Worm (Caenorhabditis elegans) whole organism, young adult: ENCODE results near the gene hum-8.

Source experiments
- B0035.1 ChIP-seq: sonication (generic microtip); optimal IDR thresholded peaks from 2 replicates; lab custom pipeline; 2016; ENCODE audit warnings: missing genetic modification characterization, mild to moderate bottlenecking, missing compliant biosample characterization, missing genotype, missing genetic modification reagents
- B0261.1 ChIP-seq: sonication (generic microtip); optimal IDR thresholded peaks from 2 replicates; lab custom pipeline; 2016; ENCODE audit warnings: mild to moderate bottlenecking, missing genetic modification characterization, moderate library complexity, missing compliant biosample characterization
- B0336.3 ChIP-seq: fragments of 200-800 bp; sonication (Bioruptor generic); IDR thresholded peaks from 2 replicates; pipeline ENCODE4 v1.3.6; 2022; ENCODE audit warnings: missing genetic modification characterization, missing compliant biosample characterization
- C06A6.2 ChIP-seq: fragments of 200-800 bp; sonication (Bioruptor generic); conservative IDR thresholded peaks from 2 replicates; pipeline ENCODE4 v1.3.6; 2022; ENCODE audit warnings: missing genetic modification characterization, missing compliant biosample characterization
- F37B4.10 ChIP-seq: fragments of 200-800 bp; sonication (Bioruptor generic); IDR thresholded peaks from 2 replicates; pipeline ENCODE4 v1.3.6; 2022; ENCODE audit warnings: missing genetic modification characterization, missing compliant biosample characterization
- F57A8.1 ChIP-seq: fragments of 200-800 bp; sonication (Bioruptor generic); optimal IDR thresholded peaks from 2 replicates; lab custom pipeline; 2018; ENCODE audit warnings: mild to moderate bottlenecking, missing genetic modification characterization, moderate library complexity, missing compliant biosample characterization
- Y53F4B.3 ChIP-seq: fragments of 200-800 bp; sonication (Bioruptor generic); IDR thresholded peaks from 2 replicates; pipeline ENCODE4 v1.3.6; 2022; ENCODE audit warnings: missing genetic modification reagents, missing genetic modification characterization, missing compliant biosample characterization
- athp-1 ChIP-seq: sonication (generic microtip); optimal IDR thresholded peaks from 2 replicates; lab custom pipeline; 2017; ENCODE audit warnings: mild to moderate bottlenecking, missing genetic modification characterization, missing compliant biosample characterization
- attf-3 ChIP-seq: fragments of 200-800 bp; sonication (Bioruptor generic); conservative IDR thresholded peaks from 2 replicates; pipeline ENCODE4 v1.3.6; 2022; ENCODE audit warnings: missing genetic modification reagents, missing genetic modification characterization, missing compliant biosample characterization
- ccch-3 ChIP-seq: fragments of 200-800 bp; sonication (Bioruptor generic); optimal IDR thresholded peaks from 2 replicates; lab custom pipeline; 2018; ENCODE audit warnings: mild to moderate bottlenecking, missing genetic modification characterization, missing compliant biosample characterization
- cebp-1 ChIP-seq, 2 experiments: fragments of 200-800 bp in 1 of 2; sonication (Bioruptor generic) in 1 of 2; sonication (generic microtip) in 1 of 2; IDR thresholded peaks in 1 of 2; optimal IDR thresholded peaks in 1 of 2; 2 replicates each; pipeline versions ENCODE4 v1.3.6 to Lab custom; 2017 to 2022; ENCODE audit warnings: missing compliant biosample characterization in 2 of 2, missing genetic modification characterization in 2 of 2, mild to moderate bottlenecking in 1 of 2, missing genetic modification reagents in 1 of 2, moderate library complexity in 1 of 2
- ceh-100 ChIP-seq: fragments of 200-800 bp; sonication (Bioruptor generic); IDR thresholded peaks from 2 replicates; pipeline ENCODE4 v1.3.6; 2022; ENCODE audit warnings: missing genetic modification reagents, missing genetic modification characterization, missing compliant biosample characterization
- dpff-1 ChIP-seq: sonication (generic microtip); optimal IDR thresholded peaks from 2 replicates; lab custom pipeline; 2017; ENCODE audit warnings: mild to moderate bottlenecking, missing genetic modification characterization, missing compliant biosample characterization
- dpl-1 ChIP-seq: fragments of 150-350 bp; optimal IDR thresholded peaks from 2 replicates; lab custom pipeline; 2014; ENCODE audit warnings: missing biosample characterization, missing genetic modification reagents, missing genetic modification characterization
- ekl-4 ChIP-seq: fragments of 200-800 bp; sonication (Bioruptor generic); IDR thresholded peaks from 2 replicates; pipeline ENCODE4 v1.3.6; 2022; ENCODE audit warnings: missing genetic modification reagents, missing genetic modification characterization, missing compliant biosample characterization
- him-1 ChIP-seq: sonication (generic microtip); optimal IDR thresholded peaks from 2 replicates; lab custom pipeline; 2016; ENCODE audit warnings: missing genotype, missing genetic modification reagents, missing genetic modification characterization, missing compliant biosample characterization
- hrde-1 ChIP-seq: sonication (generic microtip); optimal IDR thresholded peaks from 2 replicates; lab custom pipeline; 2016; ENCODE audit warnings: missing genetic modification characterization, mild to moderate bottlenecking, missing compliant biosample characterization, moderate library complexity, missing genotype, missing genetic modification reagents, borderline replicate concordance
- hsf-1 ChIP-seq: fragments of 200-800 bp; sonication (Bioruptor generic); IDR thresholded peaks from 2 replicates; pipeline ENCODE4 v1.3.6; 2022; ENCODE audit warnings: missing genetic modification reagents, missing genetic modification characterization, missing compliant biosample characterization
- lin-35 ChIP-seq, 3 experiments: fragments of 150-350 bp in 2 of 3; sonication (generic microtip) in 1 of 3; optimal IDR thresholded peaks; 2 replicates each; lab custom pipeline; 2014 to 2018; ENCODE audit warnings: missing biosample characterization in 3 of 3, missing genetic modification characterization in 3 of 3, missing genetic modification reagents in 3 of 3
- lin-54 ChIP-seq: fragments of 200-800 bp; sonication (Bioruptor generic); optimal IDR thresholded peaks from 2 replicates; lab custom pipeline; 2018; ENCODE audit warnings: mild to moderate bottlenecking, missing genetic modification characterization, missing compliant biosample characterization
- lsl-1 ChIP-seq: fragments of 200-800 bp; sonication (Bioruptor generic); optimal IDR thresholded peaks from 2 replicates; lab custom pipeline; 2018; ENCODE audit warnings: mild to moderate bottlenecking, missing genetic modification characterization, moderate library complexity, missing compliant biosample characterization
- lsy-27 ChIP-seq: sonication (generic microtip); optimal IDR thresholded peaks from 2 replicates; lab custom pipeline; 2017; ENCODE audit warnings: missing genetic modification characterization, mild to moderate bottlenecking, missing compliant biosample characterization, antibody characterized with exemption, missing genotype, borderline replicate concordance; ENCODE audit not compliant: insufficient read depth
- madf-3 ChIP-seq: fragments of 200-800 bp; sonication (Bioruptor generic); IDR thresholded peaks from 2 replicates; pipeline ENCODE4 v1.3.6; 2022; ENCODE audit warnings: missing genetic modification reagents, missing genetic modification characterization, missing compliant biosample characterization
- madf-6 ChIP-seq: fragments of 200-800 bp; sonication (Bioruptor generic); IDR thresholded peaks from 2 replicates; pipeline ENCODE4 v1.3.6; 2022; ENCODE audit warnings: missing genetic modification reagents, missing genetic modification characterization, missing compliant biosample characterization
- mcd-1 ChIP-seq: fragments of 200-800 bp; sonication (Bioruptor generic); IDR thresholded peaks from 2 replicates; pipeline ENCODE4 v1.3.6; 2022; ENCODE audit warnings: missing genetic modification reagents, missing genetic modification characterization, missing compliant biosample characterization
- mel-28 ChIP-seq: sonication (generic microtip); optimal IDR thresholded peaks from 2 replicates; lab custom pipeline; 2016; ENCODE audit warnings: borderline replicate concordance, mild to moderate bottlenecking, missing genetic modification characterization, missing compliant biosample characterization
- nfya-1 ChIP-seq: sonication (generic microtip); optimal IDR thresholded peaks from 2 replicates; lab custom pipeline; 2017; ENCODE audit warnings: antibody characterized with exemption, missing compliant biosample characterization, missing genetic modification characterization, borderline replicate concordance; ENCODE audit not compliant: insufficient read depth
- nfyb-1 ChIP-seq: fragments of 200-800 bp; sonication (Bioruptor generic); IDR thresholded peaks from 2 replicates; pipeline ENCODE4 v1.3.6; 2022; ENCODE audit warnings: missing genetic modification reagents, missing genetic modification characterization, missing compliant biosample characterization
- nhr-120 ChIP-seq: fragments of 200-800 bp; sonication (Bioruptor generic); IDR thresholded peaks from 2 replicates; pipeline ENCODE4 v1.3.6; 2022; ENCODE audit warnings: missing genetic modification characterization, missing compliant biosample characterization
- nhr-179 ChIP-seq: sonication (generic microtip); optimal IDR thresholded peaks from 2 replicates; lab custom pipeline; 2016; ENCODE audit warnings: mild to moderate bottlenecking, missing genetic modification characterization, missing compliant biosample characterization
- nhr-80 ChIP-seq: sonication (generic microtip); optimal IDR thresholded peaks from 2 replicates; lab custom pipeline; 2016; ENCODE audit warnings: missing genetic modification characterization, missing compliant biosample characterization
- repo-1 ChIP-seq: sonication (generic microtip); optimal IDR thresholded peaks from 2 replicates; lab custom pipeline; 2017; ENCODE audit warnings: mild to moderate bottlenecking, missing genetic modification characterization, missing compliant biosample characterization
- snpc-1.1 ChIP-seq: sonication (generic microtip); optimal IDR thresholded peaks from 2 replicates; lab custom pipeline; 2017; ENCODE audit warnings: missing genetic modification characterization, mild to moderate bottlenecking, missing compliant biosample characterization, antibody characterized with exemption, moderate library complexity, missing genotype, missing genetic modification reagents; ENCODE audit not compliant: insufficient read depth
- snpc-1.3 ChIP-seq: sonication (generic microtip); optimal IDR thresholded peaks from 2 replicates; lab custom pipeline; 2017; ENCODE audit warnings: missing genetic modification characterization, mild to moderate bottlenecking, missing compliant biosample characterization, antibody characterized with exemption, moderate library complexity, missing genotype, missing genetic modification reagents; ENCODE audit not compliant: insufficient read depth
- snpc-3.4 ChIP-seq: sonication (generic microtip); optimal IDR thresholded peaks from 2 replicates; lab custom pipeline; 2017; ENCODE audit warnings: missing genetic modification characterization, mild to moderate bottlenecking, missing compliant biosample characterization, antibody characterized with exemption, moderate library complexity, missing genotype, missing genetic modification reagents
- snpc-4 ChIP-seq, 5 experiments: fragments of 150-350 bp in 1 of 5; sonication (generic microtip) in 4 of 5; optimal IDR thresholded peaks; 2 replicates each; lab custom pipeline; 2014 to 2018; ENCODE audit warnings: missing genetic modification characterization in 5 of 5, missing biosample characterization in 3 of 5, antibody characterized with exemption in 2 of 5, mild to moderate bottlenecking in 2 of 5, missing compliant biosample characterization in 2 of 5, missing genotype in 2 of 5, moderate library complexity in 2 of 5, missing genetic modification reagents in 1 of 5
- somi-1 ChIP-seq: fragments of 200-800 bp; sonication (Bioruptor generic); optimal IDR thresholded peaks from 2 replicates; lab custom pipeline; 2018; ENCODE audit warnings: mild to moderate bottlenecking, missing genetic modification characterization, missing compliant biosample characterization
- tbx-9 ChIP-seq: sonication (generic microtip); optimal IDR thresholded peaks from 2 replicates; lab custom pipeline; 2016; ENCODE audit warnings: borderline replicate concordance, missing genetic modification characterization, inconsistent platforms, missing compliant biosample characterization
- unc-130 ChIP-seq: sonication (generic microtip); optimal IDR thresholded peaks from 2 replicates; lab custom pipeline; 2016; ENCODE audit warnings: missing genetic modification reagents, missing genetic modification characterization, missing compliant biosample characterization

The hum-8 gene

ce11 chrIV:396373-396772 lies 44.0 kb downstream of the hum-8 start, which contains the start of gene rrp-8:
rrp-8 (plus strand) TSS chrIV:396545.
- no peak for TF ChIP-seq lsl-1 (GFP tag; lab: Kevin White, UChicago)
- TF ChIP-seq ekl-4, result peak; percentile 61; the same call in 1 of the 2 replicates
- peak; percentile 66 for TF ChIP-seq hrde-1 (tag; lab: Kevin White, UChicago)
- no peak for TF ChIP-seq athp-1
- no peak for TF ChIP-seq ccch-3 (GFP tag; lab: Kevin White, UChicago)
- TF ChIP-seq ceh-100 (GFP tag; lab: Robert Waterston, UW), result no peak; the same call in 1 of the 2 replicates
- TF ChIP-seq lsy-27 (tag; lab: Kevin White, UChicago), result no peak
- peak; percentile 16 for TF ChIP-seq lin-54 (GFP tag; lab: Kevin White, UChicago)
- TF ChIP-seq B0035.1 (tag; lab: Kevin White, UChicago), result peak; percentile 30
- no peak for TF ChIP-seq B0261.1 (tag; lab: Kevin White, UChicago)
- no peak for TF ChIP-seq snpc-4 (GFP tag; optimal IDR thresholded peaks at IDR 0.05; lab: Kevin White, UChicago)
- no peak for TF ChIP-seq snpc-4 (tag; optimal IDR thresholded peaks at IDR 0.05; lab: Kevin White, UChicago)
- no peak for TF ChIP-seq cebp-1 (GFP tag; IDR thresholded peaks at IDR 0.05; lab: Robert Waterston, UW)
- TF ChIP-seq cebp-1 (tag; optimal IDR thresholded peaks at IDR 0.05; lab: Kevin White, UChicago), result peak; percentile 26
- TF ChIP-seq nhr-80 (tag; lab: Kevin White, UChicago), result no peak
- TF ChIP-seq B0336.3 (GFP tag; lab: Robert Waterston, UW), result peak; percentile 32
- TF ChIP-seq snpc-1.1 (tag; lab: Kevin White, UChicago), result peak; percentile 51
- no peak for TF ChIP-seq dpl-1 (GFP tag; lab: Kevin White, UChicago)
- TF ChIP-seq snpc-1.3, result peak; percentile 52
- peak; percentile 26 for TF ChIP-seq repo-1 (tag; lab: Kevin White, UChicago)
- TF ChIP-seq mcd-1 (GFP tag; lab: Robert Waterston, UW), result no peak; the same call in 1 of the 2 replicates
- peak; percentile 17; the same call in 1 of the 2 replicates for TF ChIP-seq madf-6 (GFP tag; lab: Robert Waterston, UW)
- TF ChIP-seq somi-1 (GFP tag; lab: Kevin White, UChicago), result no peak
- no peak for TF ChIP-seq mel-28 (tag; lab: Kevin White, UChicago)
- TF ChIP-seq F57A8.1, result no peak
- TF ChIP-seq him-1 (tag; lab: Kevin White, UChicago), result no peak
- TF ChIP-seq hsf-1, result no peak
- TF ChIP-seq C06A6.2 (GFP tag; lab: Robert Waterston, UW), result no peak
- peak; percentile 31 for TF ChIP-seq dpff-1 (tag; lab: Kevin White, UChicago)
- TF ChIP-seq snpc-3.4 (tag; lab: Kevin White, UChicago), result peak; percentile 57
- TF ChIP-seq nfya-1 (tag; lab: Kevin White, UChicago), result no peak
- TF ChIP-seq unc-130, result no peak
- TF ChIP-seq tbx-9 (tag; lab: Kevin White, UChicago), result peak; percentile 3
- no peak for TF ChIP-seq attf-3
- TF ChIP-seq madf-3, result no peak
- TF ChIP-seq nhr-120, result no peak
- no peak for TF ChIP-seq F37B4.10
- TF ChIP-seq nfyb-1 (GFP tag; lab: Robert Waterston, UW), result 0 out of 2 replicates have a peak, but pooled peaks have one; percentile 43
- no peak for TF ChIP-seq nhr-179 (tag; lab: Kevin White, UChicago)
- no peak for TF ChIP-seq Y53F4B.3
- TF ChIP-seq lin-35 (GFP tag; optimal IDR thresholded peaks at IDR 0.05; lab: Kevin White, UChicago), result peak in 1 of 3 experiments; percentile 32
